Worm (Caenorhabditis elegans) whole organism, midembryonic: Measurements from ENCODE around the gene C04F5.2.

Experiments
- T22C8.4 ChIP-seq: fragments of 200-800 bp; sonication (Bioruptor generic); IDR thresholded peaks from 2 replicates; pipeline ENCODE4 v1.3.6; 2022; ENCODE audit warnings: missing genetic modification characterization, missing compliant biosample characterization
- cog-1 ChIP-seq: sonication (generic microtip); optimal IDR thresholded peaks from 2 replicates; lab custom pipeline; 2016; ENCODE audit warnings: missing genetic modification characterization, missing compliant biosample characterization
- flt-1 ChIP-seq: fragments of 200-800 bp; sonication (Bioruptor generic); IDR thresholded peaks from 2 replicates; pipeline ENCODE4 v1.3.6; 2022; ENCODE audit warnings: missing genetic modification characterization, missing compliant biosample characterization
- klf-2 ChIP-seq: fragments of 200-800 bp; sonication (Bioruptor generic); conservative IDR thresholded peaks from 2 replicates; pipeline ENCODE4 v1.3.6; 2022; ENCODE audit warnings: missing genetic modification reagents, missing genetic modification characterization, missing compliant biosample characterization
- med-1 ChIP-seq: sonication (generic microtip); optimal IDR thresholded peaks from 2 replicates; lab custom pipeline; 2017; ENCODE audit warnings: missing genetic modification characterization, mild to moderate bottlenecking, missing compliant biosample characterization, antibody characterized with exemption, missing genetic modification reagents; ENCODE audit not compliant: insufficient read depth
- ref-1 ChIP-seq: fragments of 200-800 bp; sonication (Bioruptor generic); conservative IDR thresholded peaks from 2 replicates; pipeline ENCODE4 v1.3.6; 2022; ENCODE audit warnings: missing genetic modification reagents, missing genetic modification characterization, missing compliant biosample characterization
- tab-1 ChIP-seq: fragments of 200-800 bp; sonication (Bioruptor generic); IDR thresholded peaks from 2 replicates; pipeline ENCODE4 v1.3.6; 2022; ENCODE audit warnings: missing genetic modification characterization, missing compliant biosample characterization
- ztf-23 ChIP-seq: fragments of 200-800 bp; sonication (Bioruptor generic); IDR thresholded peaks from 2 replicates; pipeline ENCODE4 v1.3.6; 2022; ENCODE audit warnings: missing genetic modification reagents, missing genetic modification characterization, missing compliant biosample characterization
- ztf-29 ChIP-seq: fragments of 200-800 bp; sonication (Bioruptor generic); IDR thresholded peaks from 2 replicates; pipeline ENCODE4 v1.3.6; 2022; ENCODE audit warnings: missing genetic modification reagents, missing genetic modification characterization, missing compliant biosample characterization

C04F5.2 gene

DNA sequence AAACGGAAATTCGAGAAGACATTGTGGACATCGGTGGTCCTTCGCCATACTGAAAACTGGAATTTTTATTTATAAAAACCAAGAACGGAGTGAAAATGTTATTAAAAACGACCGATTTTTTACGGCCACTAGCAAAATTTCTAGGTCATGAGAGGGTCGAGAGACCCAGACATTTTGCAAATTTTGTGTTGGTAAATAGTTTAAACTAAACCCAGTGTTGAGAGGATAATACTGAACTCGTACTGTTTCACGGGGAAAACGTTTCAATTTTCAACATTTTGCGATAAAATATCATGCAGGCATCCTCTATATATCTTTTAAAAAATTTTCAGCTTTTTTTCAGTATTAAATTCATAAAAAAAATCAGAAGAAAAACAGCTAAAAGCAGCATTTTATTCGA, 22.2 kb upstream of the C04F5.2 start, which contains the start of gene C04F5.9:
TSS of gene C04F5.9 (minus strand) at position 101 of the 400 bp plus-strand sequence.
- TF ChIP-seq ztf-23 (GFP tag; lab: Robert Waterston, UW), result no peak
- TF ChIP-seq ztf-29 (GFP tag; lab: Robert Waterston, UW), result no peak
- no peak for TF ChIP-seq med-1 (GFP tag; lab: Kevin White, UChicago)
- TF ChIP-seq klf-2 (GFP tag; lab: Robert Waterston, UW), result no peak
- no peak for TF ChIP-seq T22C8.4 (GFP tag; lab: Robert Waterston, UW)
- no peak for TF ChIP-seq ref-1 (GFP tag; lab: Robert Waterston, UW)
- TF ChIP-seq tab-1 (GFP tag; lab: Robert Waterston, UW), result no peak
- no peak for TF ChIP-seq flt-1 (GFP tag; lab: Robert Waterston, UW)
- no peak for TF ChIP-seq cog-1 (tag; lab: Kevin White, UChicago)

DNA sequence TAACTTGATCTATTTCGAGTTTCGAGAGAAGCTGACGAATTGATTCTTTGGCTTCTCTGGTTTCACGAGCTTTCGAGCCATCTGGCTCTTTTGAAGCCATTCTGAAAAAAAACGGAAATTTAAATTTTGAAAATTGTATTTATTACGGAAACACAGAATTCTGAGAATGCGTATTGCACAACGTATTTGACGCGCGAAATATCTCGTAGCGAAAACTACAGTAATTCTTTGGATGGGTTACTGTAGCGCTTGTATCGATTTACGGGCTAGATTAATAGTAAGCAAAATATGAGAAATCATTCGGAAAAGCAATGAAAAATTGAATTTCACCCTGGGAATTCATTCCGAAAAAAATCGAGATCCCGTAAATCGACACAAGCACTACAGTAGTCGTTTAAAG, 16.7 kb upstream of the C04F5.2 start, which contains the start of gene C04F5.8:
TSS of gene C04F5.8 (minus strand) at position 101 of the 400 bp plus-strand sequence.
- TF ChIP-seq klf-2 (GFP tag; lab: Robert Waterston, UW) (no peak), flt-1 (GFP tag; lab: Robert Waterston, UW) (no peak)

DNA sequence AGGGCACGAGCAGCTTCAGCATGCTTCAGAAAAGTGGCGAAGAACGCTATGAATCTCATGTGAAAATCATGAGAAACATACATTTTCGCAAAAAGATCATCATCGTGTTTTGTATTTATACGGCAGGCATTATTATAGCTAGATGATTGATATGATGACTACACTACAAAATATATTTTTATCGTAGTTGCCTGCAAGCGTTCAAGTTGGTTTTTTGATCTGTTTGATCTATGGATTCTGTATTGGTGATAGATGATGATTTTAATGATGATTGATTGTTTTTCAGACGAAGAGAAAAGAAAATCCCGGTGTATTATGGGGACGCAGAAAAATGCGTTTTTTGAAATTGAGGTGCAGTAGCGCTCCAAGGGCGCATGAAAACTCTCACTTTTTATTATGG, 13.7 kb upstream of the C04F5.2 start, which contains the start of gene ugt-63:
TSS of gene ugt-63 (minus strand) at position 89 of the 400 bp plus-strand sequence.
- TF ChIP-seq med-1 (GFP tag; lab: Kevin White, UChicago) (no peak), ref-1 (GFP tag; lab: Robert Waterston, UW) (no peak), klf-2 (GFP tag; lab: Robert Waterston, UW) (no peak), cog-1 (tag; lab: Kevin White, UChicago) (no peak), ztf-29 (GFP tag; lab: Robert Waterston, UW) (no peak), T22C8.4 (GFP tag; lab: Robert Waterston, UW) (no peak), ztf-23 (GFP tag; lab: Robert Waterston, UW) (no peak), flt-1 (GFP tag; lab: Robert Waterston, UW) (no peak)

DNA sequence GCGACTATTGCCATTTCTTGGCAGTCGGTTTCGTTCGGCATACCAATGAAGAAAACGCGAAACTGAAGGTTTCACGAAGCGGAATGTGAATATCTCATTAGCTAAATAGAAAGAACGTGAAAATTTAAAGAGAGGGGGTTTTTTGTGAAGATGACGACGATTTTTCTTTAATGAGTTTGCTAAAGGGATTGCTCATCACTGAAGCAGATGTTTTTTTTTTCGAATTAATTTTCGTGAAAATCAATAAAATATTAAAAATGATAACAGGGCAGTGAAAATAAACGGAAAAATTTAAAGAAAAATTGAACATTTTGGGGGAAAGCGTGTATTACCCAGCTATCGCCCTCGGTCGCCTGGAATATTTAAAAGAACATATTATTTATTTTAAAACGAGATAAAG, 10.9 kb upstream of the C04F5.2 start, which contains the start of gene srab-3:
TSS of gene srab-3 (minus strand) at position 101 of the 400 bp plus-strand sequence.
- TF ChIP-seq flt-1 (GFP tag; lab: Robert Waterston, UW), result no peak
- no peak for TF ChIP-seq tab-1 (GFP tag; lab: Robert Waterston, UW)
- no peak for TF ChIP-seq ztf-29 (GFP tag; lab: Robert Waterston, UW)
- TF ChIP-seq ztf-23 (GFP tag; lab: Robert Waterston, UW), result no peak
- no peak for TF ChIP-seq T22C8.4 (GFP tag; lab: Robert Waterston, UW)
- no peak for TF ChIP-seq klf-2 (GFP tag; lab: Robert Waterston, UW)
- TF ChIP-seq cog-1 (tag; lab: Kevin White, UChicago), result no peak
- no peak for TF ChIP-seq med-1 (GFP tag; lab: Kevin White, UChicago)
- TF ChIP-seq ref-1 (GFP tag; lab: Robert Waterston, UW), result no peak

DNA sequence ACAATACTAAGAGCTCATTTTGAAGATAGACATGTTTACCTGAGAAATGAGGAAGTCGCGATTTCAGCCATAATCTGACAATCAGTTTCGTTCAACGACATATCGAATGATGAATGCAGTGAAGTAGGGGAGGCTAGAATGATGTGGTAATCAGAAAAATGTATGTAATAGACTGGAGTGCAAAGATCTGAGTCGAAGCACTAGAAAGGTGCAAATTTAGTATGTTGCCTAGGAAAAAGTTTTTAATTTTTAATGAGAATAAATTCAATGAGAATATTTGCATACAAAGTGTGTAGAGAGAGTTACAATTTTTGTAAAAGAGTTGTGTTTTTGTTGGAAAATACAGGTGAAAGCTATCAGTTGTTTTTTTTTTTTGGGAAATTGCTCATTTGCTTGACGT, 8.0 kb upstream of the C04F5.2 start, which contains the start of gene srab-2:
TSS of gene srab-2 (minus strand) at position 101 of the 400 bp plus-strand sequence.
- TF ChIP-seq ztf-29 (GFP tag; lab: Robert Waterston, UW) (no peak), cog-1 (tag; lab: Kevin White, UChicago) (no peak), ref-1 (GFP tag; lab: Robert Waterston, UW) (no peak), tab-1 (GFP tag; lab: Robert Waterston, UW) (no peak)

DNA sequence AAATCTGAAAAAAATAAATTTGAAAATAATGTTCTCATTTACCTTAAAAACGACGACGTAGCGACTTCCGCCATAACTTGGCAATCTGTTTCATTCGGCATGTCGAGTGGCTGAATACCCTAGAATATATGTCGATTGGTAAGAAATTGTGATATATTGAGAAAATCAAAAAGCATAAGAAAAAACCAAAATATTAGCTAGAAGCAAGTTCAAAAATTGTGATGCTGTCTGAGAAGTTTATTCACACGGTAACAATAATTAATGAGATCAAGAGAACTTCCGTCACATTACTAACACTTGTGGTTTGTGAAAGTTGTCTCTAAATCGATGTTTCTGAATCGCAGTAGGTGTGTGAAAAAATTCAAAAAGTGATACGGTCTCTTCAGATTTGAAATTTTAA, 5.1 kb upstream of the C04F5.2 start, which contains the start of gene srab-1:
TSS of gene srab-1 (minus strand) at position 101 of the 400 bp plus-strand sequence.
- TF ChIP-seq ztf-29 (GFP tag; lab: Robert Waterston, UW), result no peak
- TF ChIP-seq flt-1 (GFP tag; lab: Robert Waterston, UW), result no peak
- no peak for TF ChIP-seq med-1 (GFP tag; lab: Kevin White, UChicago)
- no peak for TF ChIP-seq T22C8.4 (GFP tag; lab: Robert Waterston, UW)
- TF ChIP-seq ztf-23 (GFP tag; lab: Robert Waterston, UW), result no peak
- no peak for TF ChIP-seq tab-1 (GFP tag; lab: Robert Waterston, UW)
- no peak for TF ChIP-seq ref-1 (GFP tag; lab: Robert Waterston, UW)
- no peak for TF ChIP-seq cog-1 (tag; lab: Kevin White, UChicago)
- no peak for TF ChIP-seq klf-2 (GFP tag; lab: Robert Waterston, UW)

DNA sequence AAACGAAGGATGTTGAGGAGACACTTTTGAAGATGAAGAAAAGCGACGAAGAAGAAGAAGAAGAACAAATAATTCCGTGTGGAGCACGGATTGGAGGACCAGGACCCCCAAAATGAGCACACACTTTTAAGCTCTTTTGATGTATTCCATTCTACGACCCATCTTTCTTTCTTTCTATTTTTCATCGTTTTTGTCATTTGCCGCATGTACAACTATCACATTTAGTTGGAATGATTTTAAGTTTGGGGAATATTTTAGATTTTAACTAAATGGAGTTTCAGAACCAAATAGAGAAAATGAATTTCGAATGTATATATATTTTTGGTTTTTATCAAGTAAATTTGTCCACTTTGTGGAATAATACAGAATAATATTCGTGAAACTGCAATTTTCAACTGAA, 2.0 kb upstream of the C04F5.2 start, which contains the start of gene unc-46:
TSS of gene unc-46 (minus strand) at position 101 of the 400 bp plus-strand sequence.
- TF ChIP-seq T22C8.4 (GFP tag; lab: Robert Waterston, UW) (no peak), ref-1 (GFP tag; lab: Robert Waterston, UW) (no peak), tab-1 (GFP tag; lab: Robert Waterston, UW) (no peak), med-1 (GFP tag; lab: Kevin White, UChicago) (no peak), ztf-23 (GFP tag; lab: Robert Waterston, UW) (no peak), ztf-29 (GFP tag; lab: Robert Waterston, UW) (no peak), cog-1 (tag; lab: Kevin White, UChicago) (no peak), klf-2 (GFP tag; lab: Robert Waterston, UW) (no peak), flt-1 (GFP tag; lab: Robert Waterston, UW) (no peak)

DNA sequence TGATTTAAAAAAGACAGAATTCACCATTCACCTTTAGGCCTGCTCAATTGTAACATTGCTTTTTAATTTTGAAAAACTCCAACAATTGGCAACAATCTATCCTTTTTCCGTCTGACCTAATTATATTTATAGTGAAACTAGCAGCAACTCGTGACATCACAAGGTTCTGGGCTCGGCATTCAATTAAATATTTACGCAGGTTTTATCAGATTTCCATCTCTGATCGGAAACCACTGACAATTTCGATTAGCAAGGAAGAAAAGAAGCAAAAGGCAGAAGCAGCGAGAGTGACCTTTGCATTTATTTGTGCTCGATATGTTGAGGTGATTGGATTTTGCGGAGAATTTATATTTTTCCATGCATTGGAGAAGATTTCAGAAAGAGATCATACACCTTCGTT, 6.5 kb downstream of the C04F5.2 start:
- TF ChIP-seq flt-1 (GFP tag; lab: Robert Waterston, UW) (no peak), cog-1 (tag; lab: Kevin White, UChicago) (no peak), ztf-23 (GFP tag; lab: Robert Waterston, UW) (no peak), T22C8.4 (GFP tag; lab: Robert Waterston, UW) (no peak), ztf-29 (GFP tag; lab: Robert Waterston, UW) (no peak), tab-1 (GFP tag; lab: Robert Waterston, UW) (no peak), ref-1 (GFP tag; lab: Robert Waterston, UW) (no peak), med-1 (GFP tag; lab: Kevin White, UChicago) (no peak), klf-2 (GFP tag; lab: Robert Waterston, UW) (no peak)
